Fruit fly (Drosophila melanogaster) Kc167 (cell line): ENCODE data around the gene Rb97D.

ENCODE experiments used
- h ChIP-seq: fragments of >200 bp; optimal IDR thresholded peaks from 3 replicates; lab custom pipeline; 2018; ENCODE audit warnings: missing external identifiers
- psq ChIP-seq: fragments of >200 bp; optimal IDR thresholded peaks from 2 replicates; lab custom pipeline; 2017; ENCODE audit warnings: missing external identifiers

- TF ChIP-seq h (lab: Kevin White, UChicago) (no peak), psq (lab: Kevin White, UChicago) (no peak)
These were observed 5.0 kb downstream of the Rb97D start for dm6 chr3R:26870494-26870893.
